Worm (Caenorhabditis elegans) whole organism, L4 larva: ENCODE results near the gene Y110A2AL.3.

Source experiments
- arid-1 ChIP-seq: fragments of 200-800 bp; sonication (Bioruptor generic); conservative IDR thresholded peaks from 2 replicates; pipeline ENCODE4 v1.3.6; 2022; ENCODE audit warnings: missing genetic modification reagents, missing genetic modification characterization, missing compliant biosample characterization
- attf-4 ChIP-seq: sonication (generic microtip); optimal IDR thresholded peaks from 3 replicates; lab custom pipeline; 2017; ENCODE audit warnings: missing biosample characterization, missing genetic modification characterization
- ceh-28 ChIP-seq: fragments of 150-350 bp; optimal IDR thresholded peaks from 2 replicates; lab custom pipeline; 2014; ENCODE audit warnings: missing biosample characterization, missing genetic modification reagents, missing genetic modification characterization
- ceh-32 ChIP-seq: sonication (generic microtip); optimal IDR thresholded peaks from 2 replicates; lab custom pipeline; 2016; ENCODE audit warnings: mild to moderate bottlenecking, missing genetic modification characterization, missing compliant biosample characterization; ENCODE audit not compliant: poor library complexity
- ceh-44 ChIP-seq: fragments of 200-800 bp; sonication (Bioruptor generic); IDR thresholded peaks from 2 replicates; pipeline ENCODE4 v1.3.6; 2022; ENCODE audit warnings: missing genetic modification reagents, missing genetic modification characterization, missing compliant biosample characterization
- cey-2 ChIP-seq: sonication (generic microtip); optimal IDR thresholded peaks from 3 replicates; lab custom pipeline; 2017; ENCODE audit warnings: missing genetic modification characterization, mild to moderate bottlenecking, missing compliant biosample characterization, antibody characterized with exemption, borderline replicate concordance; ENCODE audit not compliant: insufficient read depth
- daf-16 ChIP-seq, 3 experiments: sonication (generic microtip); optimal IDR thresholded peaks; 2 replicates each; lab custom pipeline; 2016 to 2017; ENCODE audit warnings: missing genetic modification characterization in 3 of 3, missing genetic modification reagents in 3 of 3, mild to moderate bottlenecking in 2 of 3, missing compliant biosample characterization in 2 of 3, missing biosample characterization in 1 of 3, moderate library complexity in 1 of 3
- daf-19 ChIP-seq: fragments of 200-800 bp; sonication (Bioruptor generic); conservative IDR thresholded peaks from 2 replicates; pipeline ENCODE4 v1.3.6; 2022; ENCODE audit warnings: missing genetic modification characterization, missing compliant biosample characterization
- dmd-8 ChIP-seq: fragments of 200-800 bp; sonication (Bioruptor generic); IDR thresholded peaks from 2 replicates; pipeline ENCODE4 v1.3.6; 2022; ENCODE audit warnings: missing genetic modification characterization, missing compliant biosample characterization
- dmd-9 ChIP-seq: fragments of 200-800 bp; sonication (Bioruptor generic); IDR thresholded peaks from 2 replicates; pipeline ENCODE4 v1.3.6; 2022; ENCODE audit warnings: missing genetic modification reagents, missing genetic modification characterization, missing compliant biosample characterization
- gei-8 ChIP-seq: fragments of 200-800 bp; sonication (Bioruptor generic); optimal IDR thresholded peaks from 2 replicates; lab custom pipeline; 2018; ENCODE audit warnings: mild to moderate bottlenecking, missing genetic modification characterization, missing compliant biosample characterization
- hif-1 ChIP-seq, 2 experiments: sonication (generic microtip); optimal IDR thresholded peaks; 2 replicates each; lab custom pipeline; 2016 to 2017; ENCODE audit warnings: missing compliant biosample characterization in 2 of 2, missing genetic modification characterization in 2 of 2, missing genetic modification reagents in 2 of 2, missing genotype in 2 of 2, mild to moderate bottlenecking in 1 of 2
- hlh-11 ChIP-seq: fragments of 200-800 bp; sonication (Bioruptor generic); optimal IDR thresholded peaks from 2 replicates; lab custom pipeline; 2018; ENCODE audit warnings: mild to moderate bottlenecking, missing genetic modification characterization, missing compliant biosample characterization
- lim-7 ChIP-seq: fragments of 200-800 bp; sonication (Bioruptor generic); IDR thresholded peaks from 2 replicates; pipeline ENCODE4 v1.3.6; 2022; ENCODE audit warnings: missing genetic modification characterization, missing compliant biosample characterization
- lin-13 ChIP-seq: fragments of 150-350 bp; optimal IDR thresholded peaks from 2 replicates; lab custom pipeline; 2014; ENCODE audit warnings: missing biosample characterization, missing genetic modification reagents, missing genetic modification characterization
- lin-15B ChIP-seq: fragments of 150-350 bp; sonication (generic microtip); optimal IDR thresholded peaks from 3 replicates; lab custom pipeline; 2014; ENCODE audit warnings: missing biosample characterization, missing genetic modification characterization
- lin-38 ChIP-seq: fragments of 200-800 bp; sonication (Bioruptor generic); IDR thresholded peaks from 2 replicates; pipeline ENCODE4 v1.3.6; 2022; ENCODE audit warnings: missing genetic modification reagents, missing genetic modification characterization, missing compliant biosample characterization
- lin-39 ChIP-seq: fragments of 150-350 bp; optimal IDR thresholded peaks from 2 replicates; lab custom pipeline; 2014; ENCODE audit warnings: missing biosample characterization, missing genetic modification reagents, missing genetic modification characterization
- lsy-2 ChIP-seq, 2 experiments: fragments of 150-350 bp in 1 of 2; sonication (generic microtip) in 1 of 2; optimal IDR thresholded peaks; 2 replicates each; lab custom pipeline; 2014 to 2017; ENCODE audit warnings: missing biosample characterization in 2 of 2, missing genetic modification characterization in 2 of 2
- mdt-29 ChIP-seq: fragments of 200-800 bp; sonication (Bioruptor generic); IDR thresholded peaks from 2 replicates; pipeline ENCODE4 v1.3.6; 2022; ENCODE audit warnings: missing genetic modification reagents, missing genetic modification characterization, missing compliant biosample characterization
- mxl-3 ChIP-seq: fragments of 200-800 bp; sonication (Bioruptor generic); optimal IDR thresholded peaks from 2 replicates; lab custom pipeline; 2018; ENCODE audit warnings: mild to moderate bottlenecking, missing genetic modification characterization, missing compliant biosample characterization
- nhr-25 ChIP-seq: sonication (generic microtip); optimal IDR thresholded peaks from 2 replicates; lab custom pipeline; 2017; ENCODE audit warnings: missing genetic modification characterization, mild to moderate bottlenecking, missing compliant biosample characterization, antibody characterized with exemption, moderate library complexity, borderline replicate concordance; ENCODE audit not compliant: insufficient read depth
- nhr-41 ChIP-seq: fragments of 200-800 bp; sonication (Bioruptor generic); IDR thresholded peaks from 2 replicates; pipeline ENCODE4 v1.3.6; 2022; ENCODE audit warnings: missing genetic modification reagents, missing genetic modification characterization, missing compliant biosample characterization
- nhr-77 ChIP-seq: fragments of 150-350 bp; optimal IDR thresholded peaks from 2 replicates; lab custom pipeline; 2014; ENCODE audit warnings: missing biosample characterization, missing genetic modification characterization
- php-3 ChIP-seq: fragments of 200-800 bp; sonication (Bioruptor generic); IDR thresholded peaks from 2 replicates; pipeline ENCODE4 v1.3.6; 2022; ENCODE audit warnings: missing genetic modification reagents, missing genetic modification characterization, missing compliant biosample characterization
- saeg-2 ChIP-seq: fragments of 200-800 bp; sonication (Bioruptor generic); IDR thresholded peaks from 2 replicates; pipeline ENCODE4 v1.3.6; 2022; ENCODE audit warnings: missing genetic modification reagents, missing genetic modification characterization, missing compliant biosample characterization
- sdz-12 ChIP-seq: fragments of 200-800 bp; sonication (Bioruptor generic); optimal IDR thresholded peaks from 2 replicates; lab custom pipeline; 2018; ENCODE audit warnings: mild to moderate bottlenecking, missing genetic modification characterization, missing compliant biosample characterization
- skn-1 ChIP-seq: fragments of 150-350 bp; optimal IDR thresholded peaks from 2 replicates; lab custom pipeline; 2014; ENCODE audit warnings: missing biosample characterization, missing genetic modification characterization
- snpc-4 ChIP-seq: fragments of 150-350 bp; optimal IDR thresholded peaks from 2 replicates; lab custom pipeline; 2014; ENCODE audit warnings: missing biosample characterization, missing genetic modification characterization
- spr-3 ChIP-seq: fragments of 200-800 bp; sonication (Bioruptor generic); optimal IDR thresholded peaks from 2 replicates; lab custom pipeline; 2018; ENCODE audit warnings: mild to moderate bottlenecking, missing genetic modification characterization, missing compliant biosample characterization
- zip-11 ChIP-seq: fragments of 200-800 bp; sonication (Bioruptor generic); IDR thresholded peaks from 2 replicates; pipeline ENCODE4 v1.3.6; 2022; ENCODE audit warnings: missing genetic modification characterization, missing compliant biosample characterization
- ztf-11 ChIP-seq: fragments of 150-350 bp; optimal IDR thresholded peaks from 2 replicates; lab custom pipeline; 2014; ENCODE audit warnings: missing biosample characterization, missing genetic modification characterization
- ztf-7 ChIP-seq: fragments of 150-350 bp; optimal IDR thresholded peaks from 2 replicates; lab custom pipeline; 2014; ENCODE audit warnings: missing biosample characterization, missing genetic modification characterization

Gene Y110A2AL.3

DNA sequence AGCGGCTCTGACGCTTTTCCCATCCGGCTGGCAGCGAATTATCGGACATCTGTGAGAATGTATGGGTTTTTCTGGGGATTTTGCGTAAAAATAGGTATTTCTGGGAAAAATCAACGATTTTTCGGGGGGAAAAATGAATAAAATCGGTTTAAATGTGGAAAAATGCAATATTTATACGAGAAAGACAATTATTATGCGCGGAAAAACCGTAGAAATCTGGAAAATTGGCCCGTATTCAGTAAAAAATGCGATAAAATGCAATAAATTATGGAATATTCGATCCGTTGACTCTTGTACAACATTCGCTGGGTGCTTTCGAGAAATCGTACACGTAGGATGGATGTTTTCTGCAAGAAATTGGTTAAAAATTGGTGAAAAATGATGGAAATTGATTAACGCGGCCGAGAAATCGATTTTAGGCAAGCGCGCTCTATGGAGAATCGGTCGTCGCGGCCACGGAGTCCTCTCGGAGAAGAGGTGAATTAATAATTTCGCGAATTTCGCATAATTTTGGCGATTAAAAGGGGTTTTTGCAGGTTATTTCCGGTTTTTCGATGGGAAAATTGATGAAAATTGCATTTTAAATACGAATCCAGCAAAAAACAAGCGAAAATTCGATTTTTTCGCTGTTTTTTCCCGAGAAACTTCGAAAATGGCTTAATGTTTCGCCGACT is 22.2 kb downstream of the Y110A2AL.3 start, which contains the start of gene pinn-1 (continued):
- no peak for TF ChIP-seq ceh-32 (tag; lab: Kevin White, UChicago)
- peak; percentile 59 to 89 for TF ChIP-seq lsy-2 (tag; optimal IDR thresholded peaks at IDR 0.05; lab: Kevin White, UChicago)
- no peak for TF ChIP-seq dmd-8 (GFP tag; lab: Robert Waterston, UW)
- no peak for TF ChIP-seq lim-7 (GFP tag; lab: Robert Waterston, UW)
- TF ChIP-seq nhr-41 (GFP tag; lab: Robert Waterston, UW) = no peak
- TF ChIP-seq lin-38 (GFP tag; lab: Robert Waterston, UW) = peak; percentile 99
- peak; percentile 77 for TF ChIP-seq ztf-7 (tag; lab: Kevin White, UChicago)
- peak; percentile 72 for TF ChIP-seq mxl-3 (GFP tag; lab: Kevin White, UChicago)
- peak; percentile 71 for TF ChIP-seq lin-15B
- TF ChIP-seq hif-1 (tag; optimal IDR thresholded peaks at IDR 0.05; lab: Kevin White, UChicago) = peak in 1 of 2 experiments; percentile 94
- peak; percentile 79 for TF ChIP-seq php-3
- TF ChIP-seq snpc-4 (tag; lab: Kevin White, UChicago) = no peak
- TF ChIP-seq daf-16 (GFP tag; optimal IDR thresholded peaks at IDR 0.05; lab: Kevin White, UChicago) = peak in 1 of 2 experiments; percentile 36
- no peak for TF ChIP-seq daf-16 (tag; optimal IDR thresholded peaks at IDR 0.05; lab: Kevin White, UChicago)
- TF ChIP-seq mdt-29 (GFP tag; lab: Robert Waterston, UW) = peak; percentile 74
- no peak for TF ChIP-seq attf-4

- TF ChIP-seq sdz-12 (GFP tag; lab: Kevin White, UChicago) (no peak), ztf-7 (tag; lab: Kevin White, UChicago) (no peak), hlh-11 (tag; lab: Kevin White, UChicago) (no peak), daf-19 (GFP tag; lab: Robert Waterston, UW) (no peak), cey-2 (tag; lab: Kevin White, UChicago) (no peak), spr-3 (GFP tag; lab: Kevin White, UChicago) (no peak), skn-1 (no peak), ceh-44 (GFP tag; lab: Robert Waterston, UW) (no peak), gei-8 (GFP tag; lab: Kevin White, UChicago) (no peak), saeg-2 (GFP tag; lab: Robert Waterston, UW) (no peak), lin-38 (GFP tag; lab: Robert Waterston, UW) (no peak), zip-11 (GFP tag; lab: Robert Waterston, UW) (no peak), lin-39 (no peak), nhr-77 (tag; lab: Kevin White, UChicago) (no peak), lin-13 (no peak), ztf-11 (tag; lab: Kevin White, UChicago) (no peak), dmd-9 (GFP tag; lab: Robert Waterston, UW) (no peak)
These were observed 27.4 kb downstream of the Y110A2AL.3 start, which contains the start of gene sqv-2 for ce11 chrII:2894295-2894694. TSS of gene sqv-2 (minus strand) at chrII:2894395.

ce11 chrII:2900248-2900647 is 33.4 kb downstream of the Y110A2AL.3 start, which contains the start of gene ubc-26:
TSS of gene ubc-26 (minus strand) at chrII:2900348.
- no peak for TF ChIP-seq nhr-25
- TF ChIP-seq, all 104 proteins: peak for 0

- TF ChIP-seq arid-1 = no peak
- peak; percentile 92 for TF ChIP-seq ceh-28
These were observed 34.3 kb downstream of the Y110A2AL.3 start for ce11 chrII:2901158-2901557.
